Fruit fly (Drosophila melanogaster): ENCODE results near the gene CG12395.
A peak's percentile ranks its signal among the peaks of the same experiment; 100 is the strongest.

The CG12395 gene

DNA sequence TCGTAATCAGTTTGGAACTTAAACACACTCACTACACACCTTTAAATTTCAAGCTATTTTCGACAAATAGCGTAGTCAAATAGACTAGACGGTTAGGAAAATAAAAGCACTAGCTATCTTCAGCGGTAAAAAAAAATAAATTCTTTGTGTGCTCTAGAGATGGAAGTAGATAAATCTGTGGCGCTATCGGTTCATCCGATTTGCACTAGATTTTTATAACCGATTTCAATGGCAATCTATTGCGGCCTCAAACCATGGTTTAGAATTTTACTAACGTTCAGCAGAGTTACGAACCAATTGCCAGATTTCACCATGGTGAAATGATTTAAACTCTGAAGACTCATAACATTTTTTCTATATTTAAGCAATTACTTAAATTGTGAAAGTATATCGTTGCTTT is 33.8 kb upstream of the CG12395 start (continued):
- no peak for TF ChIP-seq bsh (GFP tag; optimal IDR thresholded peaks at IDR 0.05)
- TF ChIP-seq inv (GFP tag; IDR thresholded peaks at IDR 0.05; ENCODE audit: partially characterized antibody), result peak; percentile 70
- TF ChIP-seq CG15601 (tag; optimal IDR thresholded peaks at IDR 0.05), result peak; percentile 26
- no peak for TF ChIP-seq E2f1 (GFP tag; IDR thresholded peaks at IDR 0.05)
- no peak for TF ChIP-seq CG1792 (GFP tag; optimal IDR thresholded peaks at IDR 0.05)
- no peak for TF ChIP-seq Hr51 (GFP tag; optimal IDR thresholded peaks at IDR 0.05)
- peak in 1 of 2 experiments; percentile 51 for TF ChIP-seq Pdp1 (GFP tag; optimal IDR thresholded peaks at IDR 0.05)
- TF ChIP-seq maf-S (GFP tag; optimal IDR thresholded peaks at IDR 0.05), result no peak
- TF ChIP-seq CTCF (GFP tag; optimal IDR thresholded peaks at IDR 0.05), result peak; percentile 83
- peak; percentile 0 for TF ChIP-seq her (GFP tag; optimal IDR thresholded peaks at IDR 0.05)
- TF ChIP-seq CG17829 (tag; optimal IDR thresholded peaks at IDR 0.05), result peak; percentile 4
- TF ChIP-seq CG30020 (tag; optimal IDR thresholded peaks at IDR 0.05), result peak; percentile 21
- peak; percentile 57; the same call in 1 of the 3 replicates for TF ChIP-seq HLH4C (GFP tag; IDR thresholded peaks at IDR 0.05; ENCODE audit: partially characterized antibody)
- no peak for TF ChIP-seq so (GFP tag; IDR thresholded peaks at IDR 0.05)
- no peak for TF ChIP-seq CG11093 (GFP tag; IDR thresholded peaks at IDR 0.05)
- TF ChIP-seq CG6272 (GFP tag; IDR thresholded peaks at IDR 0.05), result no peak; the same call in 1 of the 2 replicates
- TF ChIP-seq TFAM (GFP tag; optimal IDR thresholded peaks at IDR 0.05), result no peak
- TF ChIP-seq tup (GFP tag; optimal IDR thresholded peaks at IDR 0.05), result no peak
- TF ChIP-seq Mrtf (GFP tag; IDR thresholded peaks at IDR 0.05), result no peak
- TF ChIP-seq CG17912 (GFP tag; optimal IDR thresholded peaks at IDR 0.05), result no peak
- no peak for TF ChIP-seq ewg (GFP tag; optimal IDR thresholded peaks at IDR 0.05)
- TF ChIP-seq CG34376 (GFP tag; optimal IDR thresholded peaks at IDR 0.05), result peak; percentile 25
- TF ChIP-seq hth (optimal IDR thresholded peaks at IDR 0.05), result no peak
- no peak for TF ChIP-seq ash1 (GFP tag; optimal IDR thresholded peaks at IDR 0.05)
- TF ChIP-seq pum (GFP tag; optimal IDR thresholded peaks at IDR 0.05), result no peak
- TF ChIP-seq crc (GFP tag; optimal IDR thresholded peaks at IDR 0.05), result no peak
- no peak for TF ChIP-seq klu (GFP tag; IDR thresholded peaks at IDR 0.05)
- no peak for TF ChIP-seq dm (GFP tag; optimal IDR thresholded peaks at IDR 0.05)
- no peak for TF ChIP-seq schlank (tag; optimal IDR thresholded peaks at IDR 0.05)
- peak; percentile 47 for TF ChIP-seq CG2712 (tag; optimal IDR thresholded peaks at IDR 0.05)
- no peak for TF ChIP-seq yki (optimal IDR thresholded peaks at IDR 0.05)
- no peak for TF ChIP-seq CG14014 (GFP tag; IDR thresholded peaks at IDR 0.05)
- no peak for TF ChIP-seq Kr (GFP tag; optimal IDR thresholded peaks at IDR 0.05)
- TF ChIP-seq Lpt (GFP tag; optimal IDR thresholded peaks at IDR 0.05), result no peak
- TF ChIP-seq da (GFP tag; optimal IDR thresholded peaks at IDR 0.05), result no peak
- TF ChIP-seq tx (GFP tag; optimal IDR thresholded peaks at IDR 0.05), result no peak
- no peak for TF ChIP-seq D19A (tag; optimal IDR thresholded peaks at IDR 0.05)
- no peak for TF ChIP-seq CG10147 (GFP tag; optimal IDR thresholded peaks at IDR 0.05)
- peak; percentile 18 for TF ChIP-seq Deaf1 (tag; optimal IDR thresholded peaks at IDR 0.05)
- TF ChIP-seq CG5245 (GFP tag; optimal IDR thresholded peaks at IDR 0.05), result no peak
- no peak for TF ChIP-seq CG8765 (GFP tag; IDR thresholded peaks at IDR 0.05)
- TF ChIP-seq aop (GFP tag; IDR thresholded peaks at IDR 0.05), result no peak
- no peak for TF ChIP-seq stc (GFP tag; IDR thresholded peaks at IDR 0.05)
- TF ChIP-seq CkIIα-i1 (GFP tag; IDR thresholded peaks at IDR 0.05), result no peak
- no peak for TF ChIP-seq ap (GFP tag; IDR thresholded peaks at IDR 0.05)
- TF ChIP-seq NC2α (GFP tag; optimal IDR thresholded peaks at IDR 0.05), result no peak
- peak; percentile 87; the same call in 1 of the 2 replicates for TF ChIP-seq amos (GFP tag; IDR thresholded peaks at IDR 0.05; ENCODE audit: partially characterized antibody)
- TF ChIP-seq CG13424 (tag; optimal IDR thresholded peaks at IDR 0.05), result peak; percentile 2
- TF ChIP-seq YL-1 (GFP tag; optimal IDR thresholded peaks at IDR 0.05), result no peak
- no peak for TF ChIP-seq CG4854 (GFP tag; optimal IDR thresholded peaks at IDR 0.05)
- no peak for TF ChIP-seq Blimp-1 (GFP tag; optimal IDR thresholded peaks at IDR 0.05)
- TF ChIP-seq Dip3 (GFP tag; optimal IDR thresholded peaks at IDR 0.05), result no peak
- no peak for TF ChIP-seq cg (GFP tag; optimal IDR thresholded peaks at IDR 0.05)
